Worm (Caenorhabditis elegans) whole organism, dauer: ENCODE data around the gene Y46G5A.22.

ENCODE experiments used
- unc-62 ChIP-seq: sonication (generic microtip); optimal IDR thresholded peaks from 2 replicates; lab custom pipeline; 2017; ENCODE audit warnings: missing biosample characterization, missing genetic modification reagents, missing genetic modification characterization

Y46G5A.22 gene

ce11 chrII:12774402-12774801 is 44.0 kb downstream of the Y46G5A.22 start, which contains the start of gene Y46G5A.14:
Gene Y46G5A.14 (plus strand): TSS chrII:12774702.
- no peak for TF ChIP-seq unc-62

- TF ChIP-seq unc-62 = no peak
Measured at ce11 chrII:12769947-12770346, 48.4 kb downstream of the Y46G5A.22 start.

ce11 chrII:12768167-12768712 is 50.1 kb downstream of the Y46G5A.22 start, which contains the start of the genes vps-2 and tiar-2:
Gene vps-2 (minus strand): TSS chrII:12768217.
Gene tiar-2 (plus strand): TSS chrII:12768686.
- no peak for TF ChIP-seq unc-62

ce11 chrII:12767258-12767824 is 51.0 kb downstream of the Y46G5A.22 start:
- no peak for TF ChIP-seq unc-62
